Worm (Caenorhabditis elegans): ENCODE results near the gene str-115.
A peak's percentile ranks its signal among the peaks of the same experiment; 100 is the strongest.

The str-115 gene

DNA sequence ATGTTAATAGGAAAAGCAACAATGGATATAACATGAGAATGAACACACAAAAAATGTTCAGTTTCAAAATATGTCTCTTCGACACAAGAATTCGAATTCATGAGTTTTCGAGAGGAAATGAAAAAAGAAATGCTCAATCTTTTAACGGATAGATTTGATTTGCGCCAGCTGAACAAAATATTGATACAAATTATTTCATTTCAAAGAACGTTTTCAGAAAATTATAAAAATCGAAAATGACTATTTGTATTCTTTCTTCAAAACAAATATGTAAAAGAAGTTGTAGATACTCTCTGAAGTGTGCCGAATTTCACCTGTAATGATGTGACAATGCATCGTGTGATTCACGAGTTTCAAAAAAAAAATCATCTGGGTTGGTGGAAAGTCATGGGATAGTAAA lies 31.6 kb downstream of the str-115 start, which contains the start of gene srh-47:
TSS of gene srh-47 (minus strand) at position 101 of the 400 bp plus-strand sequence.
- TF ChIP-seq unc-62 (GFP tag; optimal IDR thresholded peaks at IDR 0.05 in 1 of 2), result peak in 1 of 2 experiments; percentile 42
- TF ChIP-seq unc-62 (tag; optimal IDR thresholded peaks at IDR 0.05), result no peak
- TF ChIP-seq F37D6.2 (tag; optimal IDR thresholded peaks at IDR 0.05), result no peak
- TF ChIP-seq jun-1 (tag; optimal IDR thresholded peaks at IDR 0.05), result no peak

ce11 chrV:11302698-11303097 lies 33.8 kb downstream of the str-115 start, which contains the start of gene srh-46:
srh-46 (minus strand) TSS chrV:11302886.
- TF ChIP-seq lin-13 (GFP tag; optimal IDR thresholded peaks at IDR 0.05) (no peak), spr-3 (GFP tag; optimal IDR thresholded peaks at IDR 0.05) (no peak), zip-11 (GFP tag; IDR thresholded peaks at IDR 0.05) (no peak), nhr-42 (GFP tag; IDR thresholded peaks at IDR 0.05) (no peak), nhr-28 (tag; optimal IDR thresholded peaks at IDR 0.05) (peak; percentile 14)

DNA sequence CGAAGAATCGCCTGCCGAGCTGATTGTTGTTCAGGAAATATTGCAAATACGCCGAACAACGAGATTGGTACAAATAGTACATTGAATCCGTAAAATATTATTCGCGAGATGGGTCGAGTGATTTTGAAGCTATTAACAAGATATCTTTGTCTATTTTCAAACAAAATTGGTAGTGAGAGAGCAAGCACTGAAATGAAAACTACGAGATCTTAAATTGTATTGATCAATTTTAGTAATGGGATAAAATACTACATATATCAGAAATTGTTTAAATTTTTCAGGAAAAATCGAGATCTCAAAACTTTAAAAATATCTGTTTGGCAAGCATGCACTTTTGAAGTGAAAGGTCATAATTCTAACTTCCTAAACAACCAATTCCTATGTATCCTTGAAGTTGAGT lies 35.3 kb downstream of the str-115 start:
- TF ChIP-seq hlh-11 (tag; optimal IDR thresholded peaks at IDR 0.05) (no peak), aha-1 (tag) (peak; percentile 94)

DNA sequence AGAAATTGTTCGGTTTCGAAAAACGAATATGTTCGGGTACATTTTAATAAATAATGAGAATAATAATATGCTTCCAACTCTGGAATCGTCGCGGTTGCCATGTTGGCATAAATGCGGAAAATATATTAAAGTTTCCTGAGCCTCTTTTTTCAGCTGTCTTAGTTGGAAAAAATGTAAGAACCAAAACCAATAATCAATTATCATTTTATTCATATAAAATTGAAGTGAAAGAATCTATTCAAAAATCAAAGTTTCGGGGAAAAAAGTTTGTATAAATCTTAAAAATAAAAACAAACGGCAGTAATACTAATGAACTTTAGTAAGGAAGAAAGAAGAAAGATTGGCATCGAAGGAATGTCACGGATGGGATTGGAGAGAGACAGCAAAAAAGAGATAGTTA lies 36.0 kb downstream of the str-115 start, which contains the start of gene srh-45:
TSS of gene srh-45 (minus strand) at position 101 of the 400 bp plus-strand sequence.
- TF ChIP-seq F26F4.8 (GFP tag; conservative IDR thresholded peaks at IDR 0.05) (no peak), aha-1 (tag) (peak; percentile 52)

ce11 chrV:11307781-11308180 lies 38.9 kb downstream of the str-115 start:
- TF ChIP-seq zip-2 (tag; optimal IDR thresholded peaks at IDR 0.05) (no peak), ama-1 (optimal IDR thresholded peaks at IDR 0.05) (no peak), hlh-11 (tag; optimal IDR thresholded peaks at IDR 0.05) (peak; percentile 35), unc-62 (GFP tag; optimal IDR thresholded peaks at IDR 0.05 in 1 of 2) (no peak), unc-62 (tag; optimal IDR thresholded peaks at IDR 0.05) (no peak), nhr-11 (tag; optimal IDR thresholded peaks at IDR 0.05) (peak; percentile 9), dmd-8 (GFP tag; IDR thresholded peaks at IDR 0.05) (no peak), daf-16 (GFP tag; optimal IDR thresholded peaks at IDR 0.05) (peak in 1 of 2 experiments; percentile 11), daf-16 (tag; optimal IDR thresholded peaks at IDR 0.05) (no peak), zip-11 (GFP tag; IDR thresholded peaks at IDR 0.05) (no peak), ceh-20 (GFP tag; IDR thresholded peaks at IDR 0.05) (peak; percentile 47; the same call in 1 of the 2 replicates), vab-7 (GFP tag; IDR thresholded peaks at IDR 0.05) (no peak), pha-4 (GFP tag; IDR thresholded peaks at IDR 0.05) (no peak), pha-4 (tag; optimal IDR thresholded peaks at IDR 0.05) (no peak), daf-12 (tag; optimal IDR thresholded peaks at IDR 0.05) (no peak), unc-39 (tag; optimal IDR thresholded peaks at IDR 0.05) (no peak), madf-9 (GFP tag; conservative IDR thresholded peaks at IDR 0.05) (no peak), mdl-1 (tag; optimal IDR thresholded peaks at IDR 0.05) (no peak), jun-1 (tag; optimal IDR thresholded peaks at IDR 0.05) (no peak), D1046.2 (GFP tag; IDR thresholded peaks at IDR 0.05) (no peak), ztf-7 (tag; optimal IDR thresholded peaks at IDR 0.05) (no peak), hif-1 (tag; optimal IDR thresholded peaks at IDR 0.05) (no peak)

DNA sequence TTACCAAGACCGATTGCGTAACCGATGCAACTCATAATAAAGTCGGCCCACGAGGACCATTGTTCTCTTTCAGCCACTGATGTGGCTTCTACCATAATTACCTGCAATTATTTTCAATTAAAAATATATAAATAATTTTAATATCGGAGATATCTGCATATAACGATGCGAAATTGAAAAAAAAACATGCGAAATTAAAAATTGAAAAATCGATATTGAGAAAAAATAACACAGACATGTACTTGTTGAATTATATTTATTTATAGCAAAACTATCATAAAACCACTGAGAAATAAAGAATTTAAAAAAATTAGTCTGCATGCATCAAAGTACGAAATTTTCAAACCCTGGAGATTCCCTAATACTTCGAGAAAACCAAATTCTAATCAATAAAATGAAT lies 39.5 kb downstream of the str-115 start, which contains the start of gene snf-11:
TSS of gene snf-11 (minus strand) at position 101 of the 400 bp plus-strand sequence.
- TF ChIP-seq lin-39 (tag; optimal IDR thresholded peaks at IDR 0.05) (no peak), lim-7 (GFP tag; IDR thresholded peaks at IDR 0.05) (no peak), unc-62 (GFP tag; optimal IDR thresholded peaks at IDR 0.05 in 1 of 2) (no peak), unc-62 (tag; optimal IDR thresholded peaks at IDR 0.05) (no peak), mxl-2 (GFP tag; conservative IDR thresholded peaks at IDR 0.05) (no peak), lsy-2 (tag; optimal IDR thresholded peaks at IDR 0.05) (no peak), mdt-29 (GFP tag; IDR thresholded peaks at IDR 0.05) (no peak), ztf-11 (tag; optimal IDR thresholded peaks at IDR 0.05) (no peak), ztf-7 (tag; optimal IDR thresholded peaks at IDR 0.05) (no peak), F26F4.8 (GFP tag; conservative IDR thresholded peaks at IDR 0.05) (no peak), nhr-77 (tag; optimal IDR thresholded peaks at IDR 0.05) (no peak), mep-1 (tag; optimal IDR thresholded peaks at IDR 0.05) (no peak), zfp-3 (GFP tag; conservative IDR thresholded peaks at IDR 0.05) (no peak), Y75B8A.6 (GFP tag; IDR thresholded peaks at IDR 0.05) (no peak), saeg-2 (GFP tag; IDR thresholded peaks at IDR 0.05) (no peak), R02D3.7 (tag; optimal IDR thresholded peaks at IDR 0.05) (no peak), nhr-76 (tag; optimal IDR thresholded peaks at IDR 0.05) (no peak), lir-3 (tag; optimal IDR thresholded peaks at IDR 0.05) (no peak), ceh-62 (tag; optimal IDR thresholded peaks at IDR 0.05) (no peak), snpc-1.2 (GFP tag; IDR thresholded peaks at IDR 0.05) (no peak)

Data from whole organism, L4 larva.